Worm (Caenorhabditis elegans) whole organism, L2 larva: Measurements from ENCODE around the gene dhhc-6.

ENCODE experiments used
- F13H6.1 ChIP-seq: sonication (generic microtip); optimal IDR thresholded peaks from 2 replicates; lab custom pipeline; 2016; ENCODE audit warnings: missing genetic modification characterization, missing compliant biosample characterization
- ZK546.5 ChIP-seq: sonication (generic microtip); optimal IDR thresholded peaks from 2 replicates; lab custom pipeline; 2017; ENCODE audit warnings: missing biosample characterization, missing genetic modification characterization
- ceh-82 ChIP-seq: fragments of 150-350 bp; optimal IDR thresholded peaks from 2 replicates; lab custom pipeline; 2014; ENCODE audit warnings: missing biosample characterization, missing genetic modification characterization
- fos-1 ChIP-seq: fragments of 150-350 bp; optimal IDR thresholded peaks from 2 replicates; lab custom pipeline; 2014; ENCODE audit warnings: missing biosample characterization, missing genetic modification characterization
- lin-39 ChIP-seq: fragments of 150-350 bp; optimal IDR thresholded peaks from 2 replicates; lab custom pipeline; 2014; ENCODE audit warnings: missing biosample characterization, missing genetic modification reagents, missing genetic modification characterization
- lsy-2 ChIP-seq, 2 experiments: fragments of 150-350 bp in 1 of 2; sonication (generic microtip) in 1 of 2; optimal IDR thresholded peaks; 2 replicates each; lab custom pipeline; 2014 to 2017; ENCODE audit warnings: missing biosample characterization in 2 of 2, missing genetic modification characterization in 2 of 2
- nhr-6 ChIP-seq: fragments of 150-350 bp; optimal IDR thresholded peaks from 2 replicates; lab custom pipeline; 2014; ENCODE audit warnings: missing biosample characterization, missing genetic modification characterization
- peb-1 ChIP-seq: fragments of 150-350 bp; optimal IDR thresholded peaks from 2 replicates; lab custom pipeline; 2014; ENCODE audit warnings: missing biosample characterization, missing genetic modification characterization
- unc-39 ChIP-seq: fragments of 150-350 bp; optimal IDR thresholded peaks from 2 replicates; lab custom pipeline; 2014; ENCODE audit warnings: missing biosample characterization, missing genetic modification characterization

DNA sequence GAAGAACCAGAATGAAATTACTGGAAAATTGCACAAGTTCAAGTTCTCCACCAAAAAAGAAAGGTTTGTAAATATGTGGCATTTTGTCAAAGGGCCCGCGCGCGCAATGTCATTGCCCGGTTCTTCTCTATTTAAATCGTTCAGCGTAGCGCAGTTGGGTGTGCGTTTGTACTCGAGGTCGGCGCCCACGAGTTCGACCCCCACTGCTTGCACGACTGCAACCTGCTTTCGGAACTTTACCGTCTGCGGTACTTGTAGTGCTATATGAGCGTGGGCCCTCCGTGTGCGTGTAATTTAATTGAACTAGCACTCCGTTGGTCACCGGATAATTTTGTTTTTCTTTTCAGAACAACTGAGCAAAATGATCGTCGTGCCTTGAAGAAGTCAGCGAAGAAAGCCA, 38.3 kb upstream of the dhhc-6 start:
- no peak for TF ChIP-seq nhr-6 (tag; lab: Kevin White, UChicago)
- peak; percentile 26 to 59 for TF ChIP-seq lsy-2 (tag; optimal IDR thresholded peaks at IDR 0.05; lab: Kevin White, UChicago)
- peak; percentile 76 for TF ChIP-seq F13H6.1 (tag; lab: Kevin White, UChicago)
- no peak for TF ChIP-seq peb-1 (tag; lab: Kevin White, UChicago)
- peak; percentile 37 for TF ChIP-seq ceh-82 (tag; lab: Kevin White, UChicago)
- TF ChIP-seq fos-1 (tag; lab: Kevin White, UChicago) = peak; percentile 51
- TF ChIP-seq unc-39 (tag; lab: Kevin White, UChicago) = no peak
- TF ChIP-seq ZK546.5 (tag; lab: Kevin White, UChicago) = no peak
- no peak for TF ChIP-seq lin-39 (tag; lab: Kevin White, UChicago)
